Fruit fly (Drosophila melanogaster) whole organism, wandering third instar larva: ENCODE results near the gene CG43198.

ENCODE experiments used
- Abd-B ChIP-seq: fragments of >200 bp; optimal IDR thresholded peaks from 2 replicates; lab custom pipeline; 2017; ENCODE audit warnings: missing biosample characterization, missing genetic modification characterization
- CG32264 ChIP-seq: fragments of 200-800 bp; sonication (Bioruptor generic); optimal IDR thresholded peaks from 2 replicates; lab custom pipeline; 2016; ENCODE audit warnings: missing biosample characterization, missing genetic modification characterization
- CrebA ChIP-seq: fragments of 200-800 bp; sonication (Bioruptor generic); optimal IDR thresholded peaks from 2 replicates; lab custom pipeline; 2016; ENCODE audit warnings: missing biosample characterization, mild to moderate bottlenecking, missing genetic modification characterization, borderline replicate concordance
- Dfd ChIP-seq: fragments of >200 bp; optimal IDR thresholded peaks from 2 replicates; lab custom pipeline; 2017; ENCODE audit warnings: missing biosample characterization, missing genetic modification characterization
- Dif ChIP-seq: fragments of 200-275, 200-300 bp; sonication (Bioruptor generic); optimal IDR thresholded peaks from 2 replicates; lab custom pipeline; 2018; ENCODE audit warnings: missing biosample characterization, missing genetic modification characterization; ENCODE audit not compliant: partially characterized antibody
- GATAd ChIP-seq: sonication (Bioruptor generic); optimal IDR thresholded peaks from 2 replicates; lab custom pipeline; 2016; ENCODE audit warnings: missing biosample characterization, missing genetic modification characterization
- Hnf4 ChIP-seq: fragments of 200-800 bp; sonication (Bioruptor generic); optimal IDR thresholded peaks from 2 replicates; lab custom pipeline; 2016; ENCODE audit warnings: missing biosample characterization, mild to moderate bottlenecking, missing genetic modification characterization
- Hr78 ChIP-seq: fragments of >200 bp; optimal IDR thresholded peaks from 2 replicates; lab custom pipeline; 2017; ENCODE audit warnings: missing biosample characterization, missing genetic modification characterization
- Hr83 ChIP-seq: fragments of 200-300 bp; sonication (Bioruptor generic); optimal IDR thresholded peaks from 2 replicates; lab custom pipeline; 2016; ENCODE audit warnings: missing biosample characterization, mild to moderate bottlenecking, missing genetic modification characterization, moderate library complexity; ENCODE audit not compliant: poor library complexity, severe bottlenecking
- Jra ChIP-seq: sonication (Bioruptor generic); optimal IDR thresholded peaks from 2 replicates; lab custom pipeline; 2016; ENCODE audit warnings: missing biosample characterization, missing genetic modification characterization
- Mio ChIP-seq: sonication (Bioruptor generic); optimal IDR thresholded peaks from 2 replicates; lab custom pipeline; 2016; ENCODE audit warnings: missing biosample characterization, missing genetic modification characterization
- OdsH ChIP-seq: fragments of 200-800 bp; sonication (Bioruptor generic); optimal IDR thresholded peaks from 2 replicates; lab custom pipeline; 2016; ENCODE audit warnings: missing biosample characterization, mild to moderate bottlenecking, missing genetic modification characterization
- Rel ChIP-seq, 2 experiments: fragments of 200-800 bp; sonication (Bioruptor generic) in 1 of 2; optimal IDR thresholded peaks; 2 replicates in 1 of 2; 3 replicates in 1 of 2; lab custom pipeline; 2016 to 2019; ENCODE audit warnings: mild to moderate bottlenecking in 2 of 2, missing biosample characterization in 2 of 2, missing genetic modification characterization in 2 of 2, moderate library complexity in 1 of 2
- Sp1 ChIP-seq: fragments of 200-800 bp; sonication (Bioruptor generic); optimal IDR thresholded peaks from 3 replicates; lab custom pipeline; 2019; ENCODE audit warnings: missing biosample characterization, mild to moderate bottlenecking, missing genetic modification characterization, moderate library complexity
- Vsx2 ChIP-seq: fragments of 200-300, 225-300 bp; sonication (Bioruptor generic); optimal IDR thresholded peaks from 2 replicates; lab custom pipeline; 2018; ENCODE audit warnings: missing biosample characterization, missing genetic modification characterization; ENCODE audit not compliant: partially characterized antibody
- brk ChIP-seq: fragments of 200-800 bp; sonication (Bioruptor generic); optimal IDR thresholded peaks from 2 replicates; lab custom pipeline; 2016; ENCODE audit warnings: missing biosample characterization, mild to moderate bottlenecking, missing genetic modification characterization
- dl ChIP-seq, 2 experiments: fragments of 175-275, 200-275 bp in 1 of 2; fragments of 200-275 bp in 1 of 2; sonication (Bioruptor generic); optimal IDR thresholded peaks; lab custom pipeline; 2018; ENCODE audit warnings: mild to moderate bottlenecking in 2 of 2, missing biosample characterization in 2 of 2, missing genetic modification characterization in 2 of 2, moderate library complexity in 2 of 2; ENCODE audit not compliant: partially characterized antibody in 2 of 2, insufficient read depth in 1 of 2
- dmrt93B ChIP-seq: fragments of 200-800 bp; sonication (Bioruptor generic); optimal IDR thresholded peaks from 2 replicates; lab custom pipeline; 2018; ENCODE audit warnings: missing biosample characterization, mild to moderate bottlenecking, missing genetic modification characterization
- dsf ChIP-seq: sonication (Bioruptor generic); optimal IDR thresholded peaks from 2 replicates; lab custom pipeline; 2016; ENCODE audit warnings: missing biosample characterization, missing genetic modification characterization, borderline replicate concordance
- ey ChIP-seq: fragments of 200-800 bp; sonication (Bioruptor generic); optimal IDR thresholded peaks from 2 replicates; lab custom pipeline; 2016; ENCODE audit warnings: missing biosample characterization, missing genetic modification characterization
- foxo ChIP-seq, 2 experiments: fragments of 200-800 bp; sonication (Bioruptor generic); optimal IDR thresholded peaks; 2 replicates in 1 of 2; 3 replicates in 1 of 2; lab custom pipeline; 2016 to 2017; ENCODE audit warnings: missing biosample characterization in 2 of 2, missing genetic modification characterization in 2 of 2
- h ChIP-seq: fragments of 200-800 bp; sonication (Bioruptor generic); optimal IDR thresholded peaks from 3 replicates; lab custom pipeline; 2016; ENCODE audit warnings: missing biosample characterization, mild to moderate bottlenecking, missing genetic modification characterization
- jim ChIP-seq: fragments of 175-275, 200-325 bp; sonication (Bioruptor generic); optimal IDR thresholded peaks from 2 replicates; lab custom pipeline; 2016; ENCODE audit warnings: missing biosample characterization, mild to moderate bottlenecking, missing genetic modification characterization
- lola ChIP-seq: fragments of >200 bp; optimal IDR thresholded peaks from 2 replicates; lab custom pipeline; 2017; ENCODE audit warnings: missing biosample characterization, missing genetic modification characterization
- pan ChIP-seq: fragments of >200 bp; optimal IDR thresholded peaks from 2 replicates; lab custom pipeline; 2017
- psq ChIP-seq: fragments of 200-800 bp; sonication (Bioruptor generic); optimal IDR thresholded peaks from 3 replicates; lab custom pipeline; 2017; ENCODE audit warnings: missing biosample characterization, mild to moderate bottlenecking, missing genetic modification characterization, moderate library complexity
- rgr ChIP-seq: fragments of 200-800 bp; sonication (Bioruptor generic); optimal IDR thresholded peaks from 3 replicates; lab custom pipeline; 2016; ENCODE audit warnings: missing biosample characterization, mild to moderate bottlenecking, missing genetic modification characterization
- sage ChIP-seq: fragments of 200-800 bp; sonication (Bioruptor generic); optimal IDR thresholded peaks from 2 replicates; lab custom pipeline; 2016; ENCODE audit warnings: missing biosample characterization, mild to moderate bottlenecking, missing genetic modification characterization
- sv ChIP-seq: fragments of 200-800 bp; sonication (Bioruptor generic); optimal IDR thresholded peaks from 3 replicates; lab custom pipeline; 2016; ENCODE audit warnings: missing biosample characterization, missing genetic modification characterization
- tai ChIP-seq: sonication (Bioruptor generic); optimal IDR thresholded peaks from 2 replicates; lab custom pipeline; 2016; ENCODE audit warnings: missing biosample characterization, missing genetic modification characterization
- usp ChIP-seq: fragments of >200 bp; optimal IDR thresholded peaks from 2 replicates; lab custom pipeline; 2017; ENCODE audit warnings: missing biosample characterization, missing genetic modification characterization
- woc ChIP-seq: sonication (Bioruptor generic); optimal IDR thresholded peaks from 2 replicates; lab custom pipeline; 2016; ENCODE audit warnings: missing biosample characterization, mild to moderate bottlenecking, missing genetic modification characterization

Gene CG43198

DNA sequence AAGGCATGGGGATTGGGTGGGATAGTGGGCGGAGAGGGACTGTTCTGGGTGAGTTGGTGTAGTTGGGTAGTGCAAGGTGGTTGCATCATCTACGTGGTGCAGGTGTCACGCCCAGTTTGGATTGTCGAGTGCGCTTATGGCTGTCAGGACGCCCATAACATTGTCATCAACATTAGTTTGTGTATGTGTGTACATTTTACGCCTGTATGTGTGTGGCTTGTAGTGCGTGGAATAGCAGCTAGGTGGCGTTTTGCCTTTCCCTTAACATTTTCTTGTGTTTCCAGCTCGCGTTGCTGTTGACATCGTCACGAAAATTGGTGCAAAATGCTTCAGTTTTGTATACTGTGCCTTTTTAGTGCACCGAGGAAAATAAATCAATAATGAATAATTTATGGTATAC lies 13.2 kb upstream of the CG43198 start:
- TF ChIP-seq woc (no peak), psq (GFP tag; lab: Kevin White, UChicago) (no peak), Mio (GFP tag; lab: Kevin White, UChicago) (no peak), brk (GFP tag; lab: Kevin White, UChicago) (no peak), CrebA (GFP tag; lab: Kevin White, UChicago) (no peak)

DNA sequence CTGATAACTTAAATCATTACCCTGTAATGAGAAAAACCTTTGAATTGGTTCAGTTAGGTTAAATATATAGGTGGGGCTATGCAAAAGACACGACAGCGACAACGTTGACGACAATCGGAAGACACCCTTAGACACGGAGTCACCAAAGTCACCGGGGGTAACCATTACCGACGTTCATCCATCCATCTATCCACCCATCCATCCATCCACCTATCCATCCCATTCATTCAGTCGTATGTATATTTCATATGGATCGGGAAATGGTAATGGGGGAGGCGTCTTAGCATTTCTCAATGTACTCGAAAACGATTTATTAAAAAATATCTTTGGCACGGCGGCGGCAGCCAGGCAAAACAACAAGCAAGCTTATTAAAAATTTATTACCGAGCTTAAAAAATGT lies 9.0 kb upstream of the CG43198 start:
- no peak for TF ChIP-seq Hr78 (GFP tag; lab: Kevin White, UChicago)
- TF ChIP-seq h (GFP tag; lab: Kevin White, UChicago), result no peak
- TF ChIP-seq tai, result no peak
- no peak for TF ChIP-seq usp (GFP tag; lab: Kevin White, UChicago)
- TF ChIP-seq lola, result no peak
- TF ChIP-seq dl (GFP tag; optimal IDR thresholded peaks at IDR 0.05; lab: Kevin White, UChicago; ENCODE audit: insufficient read depth in 1 of 2, partially characterized antibody in 2 of 2), result no peak
- TF ChIP-seq Rel (GFP tag; optimal IDR thresholded peaks at IDR 0.05; lab: Kevin White, UChicago), result no peak
- no peak for TF ChIP-seq Rel (tag; optimal IDR thresholded peaks at IDR 0.05; lab: Kevin White, UChicago)
- TF ChIP-seq sage (GFP tag; lab: Kevin White, UChicago), result no peak

DNA sequence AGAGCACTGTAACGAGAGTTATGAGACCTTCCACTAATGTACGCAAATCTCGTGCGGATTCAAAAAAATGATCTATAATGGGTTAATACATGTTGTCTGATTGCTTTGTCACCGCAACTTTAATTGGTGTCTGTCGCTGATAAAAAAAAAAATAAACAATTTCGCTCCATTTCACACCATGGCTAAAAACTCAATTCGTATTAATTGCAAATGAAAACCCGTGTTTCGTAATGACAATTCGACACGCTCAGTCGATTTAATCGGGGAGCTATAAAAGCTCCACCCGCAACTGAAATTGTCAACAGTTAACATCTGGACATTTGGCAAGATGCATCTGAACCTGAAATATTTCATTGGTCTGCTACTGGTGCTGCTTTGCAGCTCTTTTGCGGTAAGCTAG lies 1.2 kb downstream of the CG43198 start, which contains the start of gene CG11368:
Gene CG11368, plus strand, starts transcription at position 301 of the 400 bp plus-strand sequence.
- no peak for TF ChIP-seq jim (GFP tag; lab: Kevin White, UChicago)
- no peak for TF ChIP-seq sage (GFP tag; lab: Kevin White, UChicago)
- no peak for TF ChIP-seq sv (GFP tag; lab: Kevin White, UChicago)
- no peak for TF ChIP-seq ey (GFP tag; lab: Kevin White, UChicago)
- TF ChIP-seq GATAd, result no peak
- TF ChIP-seq Vsx2 (GFP tag; lab: Kevin White, UChicago), result no peak
- no peak for TF ChIP-seq rgr (GFP tag; lab: Kevin White, UChicago)

DNA sequence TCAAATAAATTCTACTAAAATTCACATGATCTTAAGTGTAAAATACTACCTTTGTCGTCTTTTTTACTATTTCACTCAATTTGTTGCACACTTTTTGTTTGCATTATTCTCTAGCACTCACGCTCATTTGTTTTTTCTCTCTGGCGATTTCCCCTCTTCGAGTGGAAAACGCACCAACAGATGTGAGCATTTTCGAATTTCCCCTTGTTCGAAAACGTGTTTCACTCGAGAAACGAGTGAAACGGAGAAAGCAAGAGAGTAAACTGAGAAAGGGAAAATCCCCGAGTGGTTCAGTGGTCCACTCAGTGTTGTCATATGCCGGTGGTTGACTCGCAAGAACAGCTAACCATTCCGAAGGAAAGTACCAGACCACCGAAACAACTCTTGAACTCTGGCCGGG lies 8.1 kb downstream of the CG43198 start:
- TF ChIP-seq dmrt93B (GFP tag; lab: Kevin White, UChicago) (no peak), Sp1 (GFP tag; lab: Kevin White, UChicago) (no peak), pan (no peak), Hr78 (GFP tag; lab: Kevin White, UChicago) (no peak), h (GFP tag; lab: Kevin White, UChicago) (no peak), sv (GFP tag; lab: Kevin White, UChicago) (no peak), Jra (GFP tag; lab: Kevin White, UChicago) (no peak), Dif (GFP tag; lab: Kevin White, UChicago) (no peak), Mio (GFP tag; lab: Kevin White, UChicago) (no peak), sage (GFP tag; lab: Kevin White, UChicago) (no peak), lola (no peak), CG32264 (no peak), woc (no peak), Dfd (GFP tag; lab: Kevin White, UChicago) (no peak)

DNA sequence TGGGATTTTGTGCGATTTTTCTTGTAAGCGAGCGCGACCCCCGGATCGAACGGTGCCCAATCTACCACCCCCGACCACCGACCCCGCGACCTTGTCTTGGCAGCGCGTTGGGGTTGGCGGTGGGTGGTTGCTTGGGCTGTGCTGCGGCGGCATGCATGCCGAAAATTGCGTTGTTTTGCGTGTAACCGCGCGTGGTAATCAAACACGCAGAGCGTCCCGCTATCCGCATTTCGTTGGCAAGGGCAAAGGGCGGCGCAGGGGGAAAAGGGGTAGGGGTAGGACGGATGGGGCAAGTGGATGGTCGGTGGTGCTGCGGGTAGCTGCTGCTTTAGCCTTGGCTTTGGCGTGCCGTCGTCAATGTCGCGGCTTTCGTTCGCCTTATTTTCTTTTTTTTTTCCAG lies 20.7 kb downstream of the CG43198 start:
- no peak for TF ChIP-seq OdsH (GFP tag; lab: Kevin White, UChicago)
- no peak for TF ChIP-seq foxo (GFP tag; optimal IDR thresholded peaks at IDR 0.05; lab: Kevin White, UChicago)
- no peak for TF ChIP-seq Jra (GFP tag; lab: Kevin White, UChicago)
- TF ChIP-seq Hr78 (GFP tag; lab: Kevin White, UChicago), result no peak
- TF ChIP-seq CG32264, result no peak
- TF ChIP-seq h (GFP tag; lab: Kevin White, UChicago), result no peak
- TF ChIP-seq dsf (GFP tag; lab: Kevin White, UChicago), result no peak
- TF ChIP-seq tai, result no peak
- no peak for TF ChIP-seq Hr83
- TF ChIP-seq rgr (GFP tag; lab: Kevin White, UChicago), result no peak
- no peak for TF ChIP-seq lola
- TF ChIP-seq Mio (GFP tag; lab: Kevin White, UChicago), result no peak
- no peak for TF ChIP-seq Vsx2 (GFP tag; lab: Kevin White, UChicago)
- TF ChIP-seq Hnf4, result no peak
- TF ChIP-seq GATAd, result no peak
- no peak for TF ChIP-seq Abd-B (GFP tag; lab: Kevin White, UChicago)
- no peak for TF ChIP-seq pan
- TF ChIP-seq Dfd (GFP tag; lab: Kevin White, UChicago), result no peak
- TF ChIP-seq sv (GFP tag; lab: Kevin White, UChicago), result no peak
- TF ChIP-seq, all 38 proteins: peak for 0
